Fruit fly (Drosophila melanogaster) whole organism, embryonic: ENCODE results near the gene CG3679.

Experiments
- Abd-B ChIP-seq: fragments of 200-800 bp; sonication (Bioruptor generic); optimal IDR thresholded peaks from 2 replicates; lab custom pipeline; 2018; ENCODE audit warnings: missing biosample characterization, mild to moderate bottlenecking, missing genetic modification characterization, moderate library complexity
- BtbVII ChIP-seq: fragments of 200-800 bp; sonication (Bioruptor generic); optimal IDR thresholded peaks from 3 replicates; lab custom pipeline; 2017; ENCODE audit warnings: missing biosample characterization, mild to moderate bottlenecking, missing genetic modification characterization
- CG1024 ChIP-seq: fragments of 200-800 bp; sonication (Bioruptor generic); IDR thresholded peaks from 2 replicates; pipeline ENCODE4 v1.3.6; 2022; ENCODE audit warnings: missing biosample characterization, missing genetic modification characterization
- CG10959 ChIP-seq: fragments of 200-800 bp; sonication (Bioruptor generic); IDR thresholded peaks from 2 replicates; pipeline ENCODE4 v1.3.6; 2022; ENCODE audit warnings: missing biosample characterization, missing genetic modification characterization
- CG11695 ChIP-seq: fragments of 200-800 bp; sonication (Bioruptor generic); IDR thresholded peaks from 3 replicates; pipeline ENCODE4 v1.3.6; 2022; ENCODE audit warnings: missing biosample characterization, missing genetic modification characterization
- CG13123 ChIP-seq: fragments of 200-800 bp; sonication (Bioruptor generic); optimal IDR thresholded peaks from 2 replicates; lab custom pipeline; 2016; ENCODE audit warnings: missing biosample characterization, missing genetic modification characterization
- CG15011 ChIP-seq: fragments of 200-800 bp; sonication (Bioruptor generic); optimal IDR thresholded peaks from 3 replicates; lab custom pipeline; 2018; ENCODE audit warnings: missing biosample characterization, mild to moderate bottlenecking, missing genetic modification characterization
- CG15269 ChIP-seq: fragments of 200-800 bp; sonication (Bioruptor generic); optimal IDR thresholded peaks from 2 replicates; lab custom pipeline; 2018; ENCODE audit warnings: missing biosample characterization, mild to moderate bottlenecking, missing genetic modification characterization, moderate library complexity
- CG16813 ChIP-seq: fragments of 200-800 bp; sonication (Bioruptor generic); IDR thresholded peaks from 3 replicates; pipeline ENCODE4 v1.3.6; 2022; ENCODE audit warnings: missing biosample characterization, missing genetic modification characterization; ENCODE audit not compliant: partially characterized antibody
- CG18262 ChIP-seq: fragments of 200-800 bp; optimal IDR thresholded peaks from 3 replicates; lab custom pipeline; 2019; ENCODE audit warnings: missing biosample characterization, mild to moderate bottlenecking, missing genetic modification characterization, moderate library complexity
- CG31224 ChIP-seq: fragments of 200-800 bp; sonication (Bioruptor generic); IDR thresholded peaks from 2 replicates; pipeline ENCODE4 v1.3.6; 2022; ENCODE audit warnings: missing biosample characterization, missing genetic modification characterization
- CG4360 ChIP-seq: fragments of 200-800 bp; sonication (Bioruptor generic); IDR thresholded peaks from 2 replicates; pipeline ENCODE4 v1.3.6; 2022; ENCODE audit warnings: missing biosample characterization, missing genetic modification characterization
- CG4404 ChIP-seq: fragments of 200-800 bp; sonication (Bioruptor generic); IDR thresholded peaks from 2 replicates; pipeline ENCODE4 v1.3.6; 2022; ENCODE audit warnings: missing biosample characterization, missing genetic modification characterization
- CG6854 ChIP-seq: fragments of 200-800 bp; sonication (Bioruptor generic); optimal IDR thresholded peaks from 3 replicates; lab custom pipeline; 2017; ENCODE audit warnings: missing biosample characterization, mild to moderate bottlenecking, missing genetic modification characterization
- CG7963 ChIP-seq: fragments of 200-800 bp; sonication (Bioruptor generic); IDR thresholded peaks from 3 replicates; pipeline ENCODE4 v1.3.6; 2022; ENCODE audit warnings: missing biosample characterization, missing genetic modification characterization; ENCODE audit not compliant: partially characterized antibody
- CG8388 ChIP-seq: fragments of 200-800 bp; sonication (Bioruptor generic); optimal IDR thresholded peaks from 2 replicates; lab custom pipeline; 2019; ENCODE audit warnings: missing biosample characterization, mild to moderate bottlenecking, missing genetic modification characterization, moderate library complexity
- CG8765 ChIP-seq: fragments of 200-800 bp; sonication (Bioruptor generic); IDR thresholded peaks from 2 replicates; pipeline ENCODE4 v1.3.6; 2022; ENCODE audit warnings: missing biosample characterization, missing genetic modification characterization
- CG9876 ChIP-seq: fragments of 200-800 bp; sonication (Bioruptor generic); optimal IDR thresholded peaks from 2 replicates; lab custom pipeline; 2016; ENCODE audit warnings: missing biosample characterization, missing genetic modification characterization
- CkIIα-i1 ChIP-seq: fragments of 200-800 bp; sonication (Bioruptor generic); IDR thresholded peaks from 2 replicates; pipeline ENCODE4 v1.3.6; 2022; ENCODE audit warnings: missing biosample characterization, missing genetic modification characterization
- CrebB ChIP-seq: fragments of 200-800 bp; sonication (Bioruptor generic); optimal IDR thresholded peaks from 3 replicates; lab custom pipeline; 2018; ENCODE audit warnings: missing biosample characterization, mild to moderate bottlenecking, missing genetic modification characterization
- D19A ChIP-seq: fragments of 200-800 bp; optimal IDR thresholded peaks from 3 replicates; lab custom pipeline; 2019; ENCODE audit warnings: missing biosample characterization, mild to moderate bottlenecking, missing genetic modification characterization, moderate library complexity
- Dad ChIP-seq: fragments of 200-800 bp; sonication (Bioruptor generic); optimal IDR thresholded peaks from 3 replicates; lab custom pipeline; 2016; ENCODE audit warnings: missing biosample characterization, missing genetic modification characterization
- HLH4C ChIP-seq: fragments of 200-800 bp; sonication (Bioruptor generic); IDR thresholded peaks from 3 replicates; pipeline ENCODE4 v1.3.6; 2022; ENCODE audit warnings: missing biosample characterization, missing genetic modification characterization; ENCODE audit not compliant: partially characterized antibody
- Hand ChIP-seq: fragments of 200-800 bp; sonication (Bioruptor generic); optimal IDR thresholded peaks from 2 replicates; lab custom pipeline; 2017; ENCODE audit warnings: mild to moderate bottlenecking, missing biosample characterization, missing genetic modification reagents, missing genetic modification characterization
- Lim3 ChIP-seq: fragments of 200-800 bp; sonication (Bioruptor generic); IDR thresholded peaks from 2 replicates; pipeline ENCODE4 v1.3.6; 2022; ENCODE audit warnings: missing biosample characterization, missing genetic modification characterization
- Mad ChIP-seq: fragments of 200-800 bp; sonication (Bioruptor generic); optimal IDR thresholded peaks from 2 replicates; lab custom pipeline; 2016; ENCODE audit warnings: missing biosample characterization, missing genetic modification characterization
- Med ChIP-seq: fragments of 200-800 bp; sonication (Bioruptor generic); peaks from one replicate; lab custom pipeline; 2016; ENCODE audit warnings: missing biosample characterization, missing genetic modification characterization, mild to moderate bottlenecking, inconsistent platforms, moderate library complexity
- NC2β ChIP-seq: fragments of 200-800 bp; sonication (Bioruptor generic); optimal IDR thresholded peaks from 2 replicates; lab custom pipeline; 2016; ENCODE audit warnings: missing biosample characterization, missing genetic modification characterization
- Sox102F ChIP-seq: fragments of 200-800 bp; sonication (Bioruptor generic); optimal IDR thresholded peaks from 2 replicates; lab custom pipeline; 2018; ENCODE audit warnings: missing biosample characterization, mild to moderate bottlenecking, missing genetic modification characterization, moderate library complexity
- Stat92E ChIP-seq, 3 experiments: fragments of >200 bp in 2 of 3; fragments of 200-800 bp in 1 of 3; sonication (Bioruptor generic) in 1 of 3; optimal IDR thresholded peaks; 2 replicates each; lab custom pipeline; 2017 to 2019; ENCODE audit warnings: missing biosample characterization in 3 of 3, missing genetic modification characterization in 3 of 3, mild to moderate bottlenecking in 1 of 3, moderate library complexity in 1 of 3
- Trl ChIP-seq, 3 experiments: fragments of >200 bp in 2 of 3; fragments of 200-800 bp in 1 of 3; sonication (Bioruptor generic) in 1 of 3; optimal IDR thresholded peaks; 2 replicates in 1 of 3; 3 replicates in 2 of 3; lab custom pipeline; 2016 to 2017; ENCODE audit warnings: missing biosample characterization in 1 of 3, missing genetic modification characterization in 1 of 3
- ac ChIP-seq: fragments of 200-800 bp; sonication (Bioruptor generic); optimal IDR thresholded peaks from 3 replicates; lab custom pipeline; 2017; ENCODE audit warnings: missing biosample characterization, mild to moderate bottlenecking, missing genetic modification characterization
- ato ChIP-seq: fragments of 200-800 bp; sonication (Bioruptor generic); IDR thresholded peaks from 2 replicates; pipeline ENCODE4 v1.3.6; 2022; ENCODE audit warnings: missing biosample characterization, missing genetic modification characterization; ENCODE audit not compliant: partially characterized antibody
- bigmax ChIP-seq: fragments of 200-800 bp; sonication (Bioruptor generic); optimal IDR thresholded peaks from 2 replicates; lab custom pipeline; 2018; ENCODE audit warnings: missing biosample characterization, mild to moderate bottlenecking, missing genetic modification characterization
- cas ChIP-seq: fragments of 200-800 bp; sonication (Bioruptor generic); IDR thresholded peaks from 2 replicates; pipeline ENCODE4 v1.3.6; 2022; ENCODE audit warnings: missing biosample characterization, missing genetic modification characterization
- cg ChIP-seq: fragments of 200-800 bp; sonication (Bioruptor generic); optimal IDR thresholded peaks from 3 replicates; lab custom pipeline; 2019; ENCODE audit warnings: missing biosample characterization, mild to moderate bottlenecking, missing genetic modification characterization, moderate library complexity
- dimm ChIP-seq: fragments of 200-800 bp; sonication (Bioruptor generic); IDR thresholded peaks from 2 replicates; pipeline ENCODE4 v1.3.6; 2022; ENCODE audit warnings: missing biosample characterization, missing genetic modification characterization
- dm ChIP-seq: fragments of 200-800 bp; sonication (Bioruptor generic); optimal IDR thresholded peaks from 3 replicates; lab custom pipeline; 2016; ENCODE audit warnings: missing biosample characterization, missing genetic modification characterization
- ftz-f1 ChIP-seq: fragments of 200-800 bp; sonication (Bioruptor generic); optimal IDR thresholded peaks from 2 replicates; lab custom pipeline; 2016; ENCODE audit warnings: missing biosample characterization, missing genetic modification characterization
- gcm ChIP-seq: fragments of 200-800 bp; sonication (Bioruptor generic); optimal IDR thresholded peaks from 2 replicates; lab custom pipeline; 2019; ENCODE audit warnings: missing biosample characterization, mild to moderate bottlenecking, missing genetic modification characterization, moderate library complexity
- her ChIP-seq: fragments of 200-800 bp; sonication (Bioruptor generic); optimal IDR thresholded peaks from 2 replicates; lab custom pipeline; 2016; ENCODE audit warnings: missing biosample characterization, missing genetic modification characterization
- kay ChIP-seq: fragments of 200-800 bp; sonication (Bioruptor generic); optimal IDR thresholded peaks from 2 replicates; lab custom pipeline; 2016; ENCODE audit warnings: missing biosample characterization, missing genetic modification characterization
- oc ChIP-seq: fragments of 200-800 bp; sonication (Bioruptor generic); optimal IDR thresholded peaks from 2 replicates; lab custom pipeline; 2018; ENCODE audit warnings: missing biosample characterization, mild to moderate bottlenecking, missing genetic modification characterization, moderate library complexity
- pum ChIP-seq: fragments of 200-800 bp; sonication (Bioruptor generic); optimal IDR thresholded peaks from 2 replicates; lab custom pipeline; 2016; ENCODE audit warnings: missing biosample characterization, missing genetic modification characterization
- sd ChIP-seq: fragments of 200-800 bp; sonication (Bioruptor generic); optimal IDR thresholded peaks from 3 replicates; lab custom pipeline; 2018; ENCODE audit warnings: missing biosample characterization, mild to moderate bottlenecking, missing genetic modification characterization, moderate library complexity
- seq ChIP-seq: fragments of 200-800 bp; sonication (Bioruptor generic); IDR thresholded peaks from 2 replicates; pipeline ENCODE4 v1.3.6; 2022; ENCODE audit warnings: missing biosample characterization, missing genetic modification characterization
- tio ChIP-seq: fragments of 200-800 bp; sonication (Bioruptor generic); optimal IDR thresholded peaks from 2 replicates; lab custom pipeline; 2017; ENCODE audit warnings: missing biosample characterization, missing genetic modification characterization, inconsistent platforms
- twi ChIP-seq: fragments of 200-800 bp; optimal IDR thresholded peaks from 2 replicates; lab custom pipeline; 2019; ENCODE audit warnings: missing biosample characterization, mild to moderate bottlenecking, missing genetic modification characterization, moderate library complexity
- wdn ChIP-seq: fragments of 200-800 bp; sonication (Bioruptor generic); IDR thresholded peaks from 2 replicates; pipeline ENCODE4 v1.3.6; 2022; ENCODE audit warnings: missing biosample characterization, missing genetic modification characterization
- wor ChIP-seq: fragments of 200-800 bp; sonication (Bioruptor generic); IDR thresholded peaks from 2 replicates; pipeline ENCODE4 v1.3.6; 2022; ENCODE audit warnings: missing biosample characterization, missing genetic modification characterization

CG3679 gene

DNA sequence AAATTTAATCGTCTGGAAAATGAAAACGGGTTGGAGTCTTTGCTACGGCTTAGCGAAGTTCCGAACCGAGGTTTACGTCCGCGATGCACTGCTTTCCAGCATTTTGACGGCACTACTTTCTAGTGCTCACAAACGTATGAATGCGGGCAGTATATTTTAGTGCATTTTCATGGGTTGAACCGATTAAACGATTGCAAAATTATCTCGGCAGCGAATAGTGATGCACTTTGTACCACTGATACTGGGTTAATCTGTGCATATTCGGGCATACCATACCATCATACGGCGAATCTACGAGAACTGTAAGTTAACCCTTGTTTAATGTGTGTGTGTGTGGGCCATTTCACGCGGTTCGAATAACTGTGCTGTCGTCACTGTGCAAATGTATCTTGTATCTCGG lies 32.9 kb upstream of the CG3679 start, which contains the start of gene Mfe2 (continued):
- TF ChIP-seq CG18262 (tag; lab: Kevin White, UChicago): no peak
- peak; percentile 14 for TF ChIP-seq Hand (GFP tag; lab: Kevin White, UChicago)
- TF ChIP-seq Dad: peak; percentile 51
- TF ChIP-seq HLH4C (GFP tag; lab: Robert Waterston, UW): 0 out of 3 replicates have a peak, but pooled peaks have one; percentile 28
- peak; percentile 34; the same call in 1 of the 2 replicates for TF ChIP-seq seq (GFP tag; lab: Robert Waterston, UW)
- peak; percentile 40; the same call in 1 of the 2 replicates for TF ChIP-seq ato (GFP tag; lab: Robert Waterston, UW)
- no peak for TF ChIP-seq CG4360
- peak; percentile 61 for TF ChIP-seq NC2β (GFP tag; lab: Kevin White, UChicago)
- TF ChIP-seq CG10959 (GFP tag; lab: Robert Waterston, UW): no peak; the same call in 1 of the 2 replicates
- no peak for TF ChIP-seq ac (GFP tag; lab: Kevin White, UChicago)
- no peak for TF ChIP-seq cas
- TF ChIP-seq CG16813 (GFP tag; lab: Robert Waterston, UW): 0 out of 3 replicates have a peak, but pooled peaks have one; percentile 30
- no peak for TF ChIP-seq CG11695 (GFP tag; lab: Robert Waterston, UW)
- TF ChIP-seq D19A (tag; lab: Kevin White, UChicago): no peak
- TF ChIP-seq dm (GFP tag; lab: Kevin White, UChicago): peak; percentile 29
- TF ChIP-seq CG1024 (GFP tag; lab: Robert Waterston, UW): 0 out of 2 replicates have a peak, but pooled peaks have one; percentile 17
- TF ChIP-seq wor (GFP tag; lab: Robert Waterston, UW): no peak; the same call in 1 of the 2 replicates
- no peak for TF ChIP-seq CG7963 (GFP tag; lab: Robert Waterston, UW)
- peak in 1 of 3 experiments; percentile 13 for TF ChIP-seq Stat92E (GFP tag; optimal IDR thresholded peaks at IDR 0.05; lab: Kevin White, UChicago)
- TF ChIP-seq gcm (GFP tag; lab: Kevin White, UChicago): no peak
- TF ChIP-seq CG15269 (tag; lab: Kevin White, UChicago): no peak
- no peak for TF ChIP-seq CG4404 (GFP tag; lab: Robert Waterston, UW)
- no peak for TF ChIP-seq tio (GFP tag; lab: Kevin White, UChicago)
- TF ChIP-seq dimm: no peak
- TF ChIP-seq CG8765 (GFP tag; lab: Robert Waterston, UW): 0 out of 2 replicates have a peak, but pooled peaks have one; percentile 6
- TF ChIP-seq CG13123: peak; percentile 15
- no peak for TF ChIP-seq wdn (GFP tag; lab: Robert Waterston, UW)
- no peak for TF ChIP-seq CG31224 (GFP tag; lab: Robert Waterston, UW)
- peak; percentile 96 for TF ChIP-seq Med (GFP tag; lab: Kevin White, UChicago)
- TF ChIP-seq Mad (GFP tag; lab: Kevin White, UChicago): peak; percentile 11
- no peak for TF ChIP-seq Lim3
- peak; percentile 47 for TF ChIP-seq CG9876 (GFP tag; lab: Kevin White, UChicago)
- TF ChIP-seq CG8388 (GFP tag; lab: Kevin White, UChicago): no peak
- TF ChIP-seq Abd-B: peak; percentile 64
- TF ChIP-seq CkIIα-i1 (GFP tag; lab: Robert Waterston, UW): no peak
- TF ChIP-seq Trl (optimal IDR thresholded peaks at IDR 0.05; lab: Kevin White, UChicago): no peak
- TF ChIP-seq Trl (GFP tag; optimal IDR thresholded peaks at IDR 0.05; lab: Kevin White, UChicago): peak; percentile 73
- TF ChIP-seq ftz-f1 (GFP tag; lab: Kevin White, UChicago): peak; percentile 11
- TF ChIP-seq bigmax (GFP tag; lab: Kevin White, UChicago): no peak
- TF ChIP-seq CrebB (tag; lab: Kevin White, UChicago): no peak
- TF ChIP-seq CG6854 (GFP tag; lab: Kevin White, UChicago): no peak
- TF ChIP-seq her: peak; percentile 70
- peak; percentile 35 for TF ChIP-seq cg
- no peak for TF ChIP-seq CG15011
- TF ChIP-seq twi (tag; lab: Kevin White, UChicago): no peak
- TF ChIP-seq BtbVII (GFP tag; lab: Kevin White, UChicago): no peak
- peak; percentile 32 for TF ChIP-seq oc
- peak; percentile 39 for TF ChIP-seq kay (GFP tag; lab: Kevin White, UChicago)
- TF ChIP-seq Sox102F: no peak
- no peak for TF ChIP-seq sd (tag; lab: Kevin White, UChicago)
- TF ChIP-seq pum (GFP tag; lab: Kevin White, UChicago): peak; percentile 36
